Worm (Caenorhabditis elegans) whole organism, midembryonic: Measurements from ENCODE around the gene nhr-7.

ENCODE experiments used
- T22C8.4 ChIP-seq: fragments of 200-800 bp; sonication (Bioruptor generic); IDR thresholded peaks from 2 replicates; pipeline ENCODE4 v1.3.6; 2022; ENCODE audit warnings: missing genetic modification characterization, missing compliant biosample characterization
- cog-1 ChIP-seq: sonication (generic microtip); optimal IDR thresholded peaks from 2 replicates; lab custom pipeline; 2016; ENCODE audit warnings: missing genetic modification characterization, missing compliant biosample characterization
- flt-1 ChIP-seq: fragments of 200-800 bp; sonication (Bioruptor generic); IDR thresholded peaks from 2 replicates; pipeline ENCODE4 v1.3.6; 2022; ENCODE audit warnings: missing genetic modification characterization, missing compliant biosample characterization
- klf-2 ChIP-seq: fragments of 200-800 bp; sonication (Bioruptor generic); conservative IDR thresholded peaks from 2 replicates; pipeline ENCODE4 v1.3.6; 2022; ENCODE audit warnings: missing genetic modification reagents, missing genetic modification characterization, missing compliant biosample characterization
- med-1 ChIP-seq: sonication (generic microtip); optimal IDR thresholded peaks from 2 replicates; lab custom pipeline; 2017; ENCODE audit warnings: missing genetic modification characterization, mild to moderate bottlenecking, missing compliant biosample characterization, antibody characterized with exemption, missing genetic modification reagents; ENCODE audit not compliant: insufficient read depth
- tab-1 ChIP-seq: fragments of 200-800 bp; sonication (Bioruptor generic); IDR thresholded peaks from 2 replicates; pipeline ENCODE4 v1.3.6; 2022; ENCODE audit warnings: missing genetic modification characterization, missing compliant biosample characterization
- ztf-23 ChIP-seq: fragments of 200-800 bp; sonication (Bioruptor generic); IDR thresholded peaks from 2 replicates; pipeline ENCODE4 v1.3.6; 2022; ENCODE audit warnings: missing genetic modification reagents, missing genetic modification characterization, missing compliant biosample characterization

ce11 chrIV:11310624-11311023, 39.5 kb upstream of the nhr-7 start, which contains the start of gene znf-207:
- peak; percentile 55; the same call in 1 of the 2 replicates for TF ChIP-seq tab-1 (GFP tag; lab: Robert Waterston, UW)
- 0 out of 2 replicates have a peak, but pooled peaks have one; percentile 64 for TF ChIP-seq ztf-23 (GFP tag; lab: Robert Waterston, UW)
- no peak for TF ChIP-seq T22C8.4 (GFP tag; lab: Robert Waterston, UW)
- peak; percentile 66 for TF ChIP-seq flt-1 (GFP tag; lab: Robert Waterston, UW)
- no peak for TF ChIP-seq cog-1 (tag; lab: Kevin White, UChicago)
- 0 out of 2 replicates have a peak, but pooled peaks have one; percentile 31 for TF ChIP-seq klf-2
- TF ChIP-seq med-1 (GFP tag; lab: Kevin White, UChicago): peak; percentile 72
